Worm (Caenorhabditis elegans): Measurements from ENCODE around the gene F37C12.21.

F37C12.21 gene

ce11 chrIII:7165276-7165675 lies 22.9 kb upstream of the F37C12.21 start:
- TF ChIP-seq D2030.7 (GFP tag; IDR thresholded peaks at IDR 0.05) (no peak), snpc-3.4 (tag; optimal IDR thresholded peaks at IDR 0.05) (peak; percentile 44), hlh-12 (tag; optimal IDR thresholded peaks at IDR 0.05) (no peak), lsl-1 (GFP tag; optimal IDR thresholded peaks at IDR 0.05) (peak; percentile 80), efl-1 (GFP tag; optimal IDR thresholded peaks at IDR 0.05) (peak; percentile 70), F33H1.4 (GFP tag; IDR thresholded peaks at IDR 0.05) (peak; percentile 36; the same call in 1 of the 2 replicates), ceh-91 (GFP tag; IDR thresholded peaks at IDR 0.05) (peak; percentile 34; the same call in 1 of the 2 replicates), ceh-58 (GFP tag; IDR thresholded peaks at IDR 0.05) (no peak), hmg-1.2 (GFP tag; IDR thresholded peaks at IDR 0.05) (peak; percentile 10; the same call in 1 of the 2 replicates)

DNA sequence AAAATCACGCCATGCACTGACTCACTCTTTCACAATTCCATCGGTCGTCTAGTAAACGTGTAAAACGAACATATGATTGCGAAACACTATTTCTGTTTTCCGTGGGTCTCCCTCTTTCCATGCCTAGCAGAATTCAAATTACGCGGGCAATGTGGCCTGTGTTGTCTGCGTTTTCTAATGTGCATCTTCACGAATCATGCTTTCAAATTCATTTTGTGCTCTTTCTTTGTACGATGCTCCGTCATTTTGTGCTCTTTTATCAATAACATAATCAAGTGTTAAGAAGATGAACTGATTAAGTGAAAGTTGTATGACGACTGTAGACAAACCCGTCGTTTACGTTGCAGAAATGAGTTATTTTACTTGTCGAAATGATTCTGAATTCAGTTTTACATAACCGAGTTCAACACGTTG lies 22.3 kb upstream of the F37C12.21 start:
- TF ChIP-seq ztf-26 (tag; optimal IDR thresholded peaks at IDR 0.05) (no peak), lin-35 (GFP tag; optimal IDR thresholded peaks at IDR 0.05) (peak in 1 of 3 experiments; percentile 54), dpl-1 (GFP tag; optimal IDR thresholded peaks at IDR 0.05) (no peak), pha-4 (tag; optimal IDR thresholded peaks at IDR 0.05) (peak; percentile 73), mcd-1 (GFP tag; IDR thresholded peaks at IDR 0.05) (no peak), snpc-4 (GFP tag; optimal IDR thresholded peaks at IDR 0.05) (no peak), snpc-4 (tag; optimal IDR thresholded peaks at IDR 0.05) (peak in 2 of 4 experiments; percentile 21 to 76), atf-7 (tag; optimal IDR thresholded peaks at IDR 0.05) (peak; percentile 42), lag-1 (GFP tag; IDR thresholded peaks at IDR 0.05) (no peak), T07F8.4 (tag; optimal IDR thresholded peaks at IDR 0.05) (no peak), let-607 (tag; optimal IDR thresholded peaks at IDR 0.05) (peak; percentile 68 to 75), ceh-27 (GFP tag; optimal IDR thresholded peaks at IDR 0.05) (no peak), ccch-3 (GFP tag; optimal IDR thresholded peaks at IDR 0.05) (no peak), F10E7.11 (tag; optimal IDR thresholded peaks at IDR 0.05) (no peak), rcor-1 (GFP tag; IDR thresholded peaks at IDR 0.05) (no peak), lin-26 (GFP tag; IDR thresholded peaks at IDR 0.05) (no peak), nfyb-1 (GFP tag; IDR thresholded peaks at IDR 0.05) (0 out of 2 replicates have a peak, but pooled peaks have one; percentile 55), K12H6.12 (tag; optimal IDR thresholded peaks at IDR 0.05) (peak; percentile 27), ceh-91 (GFP tag; IDR thresholded peaks at IDR 0.05) (no peak), egl-18 (GFP tag; IDR thresholded peaks at IDR 0.05) (no peak), nhr-80 (tag; optimal IDR thresholded peaks at IDR 0.05) (peak; percentile 98), C17E4.6 (GFP tag; IDR thresholded peaks at IDR 0.05) (no peak), attf-6 (GFP tag; IDR thresholded peaks at IDR 0.05) (no peak), B0336.3 (GFP tag; IDR thresholded peaks at IDR 0.05) (0 out of 2 replicates have a peak, but pooled peaks have one; percentile 20), rec-8 (tag; optimal IDR thresholded peaks at IDR 0.05) (no peak), nhr-90 (tag; optimal IDR thresholded peaks at IDR 0.05) (peak; percentile 1), cebp-1 (GFP tag; IDR thresholded peaks at IDR 0.05) (peak; percentile 97), cebp-1 (tag; optimal IDR thresholded peaks at IDR 0.05) (peak; percentile 99), lin-54 (GFP tag; optimal IDR thresholded peaks at IDR 0.05) (peak; percentile 61), snpc-1.1 (tag; optimal IDR thresholded peaks at IDR 0.05; ENCODE audit: insufficient read depth) (no peak), rpc-1 (optimal IDR thresholded peaks at IDR 0.05) (no peak), rpc-1 (tag; optimal IDR thresholded peaks at IDR 0.05) (no peak), ztf-18 (tag; optimal IDR thresholded peaks at IDR 0.05) (peak; percentile 54), K11D2.4 (GFP tag; IDR thresholded peaks at IDR 0.05) (no peak), F23B12.7 (tag; optimal IDR thresholded peaks at IDR 0.05; ENCODE audit: insufficient read depth) (peak; percentile 28), attf-5 (GFP tag; optimal IDR thresholded peaks at IDR 0.05) (peak; percentile 92), madf-8 (GFP tag; conservative IDR thresholded peaks at IDR 0.05) (no peak), nhr-27 (tag; optimal IDR thresholded peaks at IDR 0.05) (no peak), F33H1.4 (GFP tag; IDR thresholded peaks at IDR 0.05) (no peak), lin-40 (tag; optimal IDR thresholded peaks at IDR 0.05) (peak; percentile 15)

Measured in whole organism, young adult.